Fruit fly (Drosophila melanogaster) whole organism, embryonic: ENCODE results near the gene Abca3.

Source experiments
- Aef1 ChIP-seq: fragments of 200-800 bp; sonication (Bioruptor generic); IDR thresholded peaks from 3 replicates; pipeline ENCODE4 v1.3.6; 2022; ENCODE audit warnings: missing biosample characterization, missing genetic modification characterization
- CG1024 ChIP-seq: fragments of 200-800 bp; sonication (Bioruptor generic); IDR thresholded peaks from 2 replicates; pipeline ENCODE4 v1.3.6; 2022; ENCODE audit warnings: missing biosample characterization, missing genetic modification characterization
- CG10366 ChIP-seq: fragments of 200-800 bp; sonication (Bioruptor generic); IDR thresholded peaks from 2 replicates; pipeline ENCODE4 v1.3.6; 2022; ENCODE audit warnings: missing biosample characterization, missing genetic modification characterization
- CG10543 ChIP-seq: fragments of 200-800 bp; sonication (Bioruptor generic); optimal IDR thresholded peaks from 3 replicates; lab custom pipeline; 2017; ENCODE audit warnings: missing biosample characterization, mild to moderate bottlenecking, missing genetic modification characterization, moderate library complexity
- CG12744 ChIP-seq: fragments of 200-800 bp; sonication (Bioruptor generic); optimal IDR thresholded peaks from 2 replicates; lab custom pipeline; 2016; ENCODE audit warnings: missing biosample characterization, missing genetic modification characterization
- CG1529 ChIP-seq: fragments of 200-800 bp; sonication (Bioruptor generic); optimal IDR thresholded peaks from 3 replicates; lab custom pipeline; 2018; ENCODE audit warnings: missing biosample characterization, missing genetic modification characterization
- CG15479 ChIP-seq: fragments of 200-800 bp; sonication (Bioruptor generic); optimal IDR thresholded peaks from 3 replicates; lab custom pipeline; 2019; ENCODE audit warnings: missing biosample characterization, mild to moderate bottlenecking, missing genetic modification characterization, moderate library complexity
- CG1602 ChIP-seq: fragments of 200-800 bp; sonication (Bioruptor generic); optimal IDR thresholded peaks from 3 replicates; lab custom pipeline; 2016; ENCODE audit warnings: missing biosample characterization, missing genetic modification characterization
- CG2875 ChIP-seq: fragments of 200-800 bp; sonication (Bioruptor generic); optimal IDR thresholded peaks from 2 replicates; lab custom pipeline; 2017; ENCODE audit warnings: missing biosample characterization, mild to moderate bottlenecking, missing genetic modification characterization, missing genetic modification reagents
- CG30403 ChIP-seq: fragments of 200-800 bp; sonication (Bioruptor generic); optimal IDR thresholded peaks from 3 replicates; lab custom pipeline; 2016; ENCODE audit warnings: missing biosample characterization, missing genetic modification characterization
- CG32767 ChIP-seq: fragments of 200-800 bp; sonication (Bioruptor generic); IDR thresholded peaks from 2 replicates; pipeline ENCODE4 v1.3.6; 2022; ENCODE audit warnings: missing biosample characterization, missing genetic modification characterization
- CG32772 ChIP-seq: fragments of 200-800 bp; sonication (Bioruptor generic); IDR thresholded peaks from 2 replicates; pipeline ENCODE4 v1.3.6; 2022; ENCODE audit warnings: missing biosample characterization, missing genetic modification characterization
- CG4404 ChIP-seq: fragments of 200-800 bp; sonication (Bioruptor generic); IDR thresholded peaks from 2 replicates; pipeline ENCODE4 v1.3.6; 2022; ENCODE audit warnings: missing biosample characterization, missing genetic modification characterization
- CG4854 ChIP-seq: fragments of 200-800 bp; sonication (Bioruptor generic); optimal IDR thresholded peaks from 2 replicates; lab custom pipeline; 2016; ENCODE audit warnings: missing biosample characterization, missing genetic modification characterization, inconsistent platforms
- CG7357 ChIP-seq: fragments of 200-800 bp; sonication (Bioruptor generic); IDR thresholded peaks from 3 replicates; pipeline ENCODE4 v1.3.6; 2022; ENCODE audit warnings: missing biosample characterization, missing genetic modification characterization
- CG7745 ChIP-seq: fragments of 200-800 bp; sonication (Bioruptor generic); optimal IDR thresholded peaks from 2 replicates; lab custom pipeline; 2018; ENCODE audit warnings: missing biosample characterization, mild to moderate bottlenecking, missing genetic modification characterization, moderate library complexity
- CG7987 ChIP-seq: fragments of 200-800 bp; sonication (Bioruptor generic); optimal IDR thresholded peaks from 2 replicates; lab custom pipeline; 2018; ENCODE audit warnings: missing biosample characterization, mild to moderate bottlenecking, missing genetic modification characterization, moderate library complexity
- Dip3 ChIP-seq: fragments of 200-800 bp; sonication (Bioruptor generic); optimal IDR thresholded peaks from 3 replicates; lab custom pipeline; 2016; ENCODE audit warnings: missing biosample characterization, missing genetic modification characterization
- Doc3 ChIP-seq: fragments of 200-800 bp; sonication (Bioruptor generic); IDR thresholded peaks from 3 replicates; pipeline ENCODE4 v1.3.6; 2022; ENCODE audit warnings: missing biosample characterization, missing genetic modification characterization; ENCODE audit not compliant: partially characterized antibody
- Fer1 ChIP-seq: fragments of 200-800 bp; sonication (Bioruptor generic); optimal IDR thresholded peaks from 2 replicates; lab custom pipeline; 2017; ENCODE audit warnings: missing biosample characterization, mild to moderate bottlenecking, missing genetic modification characterization
- HmgZ ChIP-seq: fragments of 200-800 bp; sonication (Bioruptor generic); optimal IDR thresholded peaks from 2 replicates; lab custom pipeline; 2018; ENCODE audit warnings: missing biosample characterization, mild to moderate bottlenecking, missing genetic modification characterization
- Hr3 ChIP-seq: fragments of 200-800 bp; sonication (Bioruptor generic); optimal IDR thresholded peaks from 3 replicates; lab custom pipeline; 2016; ENCODE audit warnings: missing biosample characterization, missing genetic modification characterization
- Lhr ChIP-seq: fragments of 200-800 bp; sonication (Bioruptor generic); optimal IDR thresholded peaks from 3 replicates; lab custom pipeline; 2017; ENCODE audit warnings: mild to moderate bottlenecking, missing biosample characterization, missing genetic modification reagents, missing genetic modification characterization
- MTF-1 ChIP-seq: fragments of 200-800 bp; sonication (Bioruptor generic); optimal IDR thresholded peaks from 2 replicates; lab custom pipeline; 2018; ENCODE audit warnings: missing biosample characterization, mild to moderate bottlenecking, missing genetic modification characterization, borderline replicate concordance
- Opbp ChIP-seq: fragments of 200-800 bp; sonication (Bioruptor generic); IDR thresholded peaks from 3 replicates; pipeline ENCODE4 v1.3.6; 2022; ENCODE audit warnings: missing biosample characterization, missing genetic modification characterization; ENCODE audit not compliant: partially characterized antibody
- Ptx1 ChIP-seq: fragments of 200-800 bp; sonication (Bioruptor generic); IDR thresholded peaks from 2 replicates; pipeline ENCODE4 v1.3.6; 2022; ENCODE audit warnings: missing biosample characterization, missing genetic modification characterization
- Ssrp ChIP-seq: fragments of 200-800 bp; sonication (Bioruptor generic); optimal IDR thresholded peaks from 2 replicates; lab custom pipeline; 2018; ENCODE audit warnings: missing biosample characterization, mild to moderate bottlenecking, missing genetic modification characterization, moderate library complexity
- al ChIP-seq: fragments of 200-800 bp; sonication (Bioruptor generic); IDR thresholded peaks from 2 replicates; pipeline ENCODE4 v1.3.6; 2022; ENCODE audit warnings: missing biosample characterization, missing genetic modification characterization
- bsh ChIP-seq, 2 experiments: fragments of 200-800 bp; sonication (Bioruptor generic); optimal IDR thresholded peaks; 2 replicates each; lab custom pipeline; 2017 to 2018; ENCODE audit warnings: mild to moderate bottlenecking in 2 of 2, missing biosample characterization in 2 of 2, missing genetic modification characterization in 2 of 2, moderate library complexity in 1 of 2
- chm ChIP-seq: fragments of 200-800 bp; sonication (Bioruptor generic); IDR thresholded peaks from 2 replicates; pipeline ENCODE4 v1.3.6; 2022; ENCODE audit warnings: missing biosample characterization, missing genetic modification characterization
- da ChIP-seq: fragments of 200-800 bp; sonication (Bioruptor generic); optimal IDR thresholded peaks from 2 replicates; lab custom pipeline; 2016; ENCODE audit warnings: missing biosample characterization, missing genetic modification characterization
- dimm ChIP-seq: fragments of 200-800 bp; sonication (Bioruptor generic); IDR thresholded peaks from 2 replicates; pipeline ENCODE4 v1.3.6; 2022; ENCODE audit warnings: missing biosample characterization, missing genetic modification characterization
- fd3F ChIP-seq: fragments of 200-800 bp; sonication (Bioruptor generic); optimal IDR thresholded peaks from 2 replicates; lab custom pipeline; 2018; ENCODE audit warnings: missing biosample characterization, mild to moderate bottlenecking, missing genetic modification characterization, moderate library complexity
- fd96Cb ChIP-seq: fragments of 200-800 bp; sonication (Bioruptor generic); optimal IDR thresholded peaks from 2 replicates; lab custom pipeline; 2018; ENCODE audit warnings: missing biosample characterization, mild to moderate bottlenecking, missing genetic modification characterization, moderate library complexity
- gcm ChIP-seq: fragments of 200-800 bp; sonication (Bioruptor generic); optimal IDR thresholded peaks from 2 replicates; lab custom pipeline; 2019; ENCODE audit warnings: missing biosample characterization, mild to moderate bottlenecking, missing genetic modification characterization, moderate library complexity
- h ChIP-seq: fragments of >200 bp; optimal IDR thresholded peaks from 2 replicates; lab custom pipeline; 2017
- ken ChIP-seq: fragments of 200-800 bp; sonication (Bioruptor generic); IDR thresholded peaks from 3 replicates; pipeline ENCODE4 v1.3.6; 2022; ENCODE audit warnings: missing biosample characterization, missing genetic modification characterization
- klu ChIP-seq: fragments of 200-800 bp; sonication (Bioruptor generic); IDR thresholded peaks from 2 replicates; pipeline ENCODE4 v1.3.6; 2022; ENCODE audit warnings: missing biosample characterization, missing genetic modification characterization
- lmd ChIP-seq: fragments of 200-800 bp; sonication (Bioruptor generic); IDR thresholded peaks from 2 replicates; pipeline ENCODE4 v1.3.6; 2022; ENCODE audit warnings: missing biosample characterization, missing genetic modification characterization
- nau ChIP-seq: fragments of 200-800 bp; sonication (Bioruptor generic); optimal IDR thresholded peaks from 3 replicates; lab custom pipeline; 2017; ENCODE audit warnings: missing biosample characterization, mild to moderate bottlenecking, missing genetic modification characterization, missing genetic modification reagents
- sc ChIP-seq, 3 experiments: fragments of >200 bp in 2 of 3; fragments of 200-800 bp in 1 of 3; sonication (Bioruptor generic) in 1 of 3; optimal IDR thresholded peaks; 2 replicates in 2 of 3; 3 replicates in 1 of 3; lab custom pipeline; 2017; ENCODE audit warnings: mild to moderate bottlenecking in 1 of 3, missing biosample characterization in 1 of 3, missing genetic modification characterization in 1 of 3, missing genetic modification reagents in 1 of 3
- scrt ChIP-seq: fragments of 200-800 bp; sonication (Bioruptor generic); optimal IDR thresholded peaks from 2 replicates; lab custom pipeline; 2018; ENCODE audit warnings: missing biosample characterization, mild to moderate bottlenecking, missing genetic modification characterization, moderate library complexity
- sens-2 ChIP-seq: fragments of 200-800 bp; sonication (Bioruptor generic); IDR thresholded peaks from 2 replicates; pipeline ENCODE4 v1.3.6; 2022; ENCODE audit warnings: missing biosample characterization, missing genetic modification characterization
- so ChIP-seq: fragments of 200-800 bp; sonication (Bioruptor generic); IDR thresholded peaks from 3 replicates; pipeline ENCODE4 v1.3.6; 2022; ENCODE audit warnings: missing biosample characterization, missing genetic modification characterization
- tgo ChIP-seq: fragments of 200-800 bp; sonication (Bioruptor generic); IDR thresholded peaks from 3 replicates; pipeline ENCODE4 v1.3.6; 2022; ENCODE audit warnings: missing biosample characterization, missing genetic modification characterization
- trh ChIP-seq: fragments of 200-800 bp; sonication (Bioruptor generic); optimal IDR thresholded peaks from 2 replicates; lab custom pipeline; 2016; ENCODE audit warnings: missing biosample characterization, missing genetic modification characterization
- usp ChIP-seq: fragments of >200 bp; optimal IDR thresholded peaks from 2 replicates; lab custom pipeline; 2017; ENCODE audit warnings: missing biosample characterization, missing genetic modification characterization
- vfl ChIP-seq: fragments of 200-800 bp; sonication (Bioruptor generic); optimal IDR thresholded peaks from 2 replicates; lab custom pipeline; 2016; ENCODE audit warnings: missing biosample characterization, missing genetic modification characterization
- wdn ChIP-seq: fragments of 200-800 bp; sonication (Bioruptor generic); IDR thresholded peaks from 2 replicates; pipeline ENCODE4 v1.3.6; 2022; ENCODE audit warnings: missing biosample characterization, missing genetic modification characterization
- zf30C ChIP-seq: fragments of 200-800 bp; sonication (Bioruptor generic); optimal IDR thresholded peaks from 3 replicates; lab custom pipeline; 2018; ENCODE audit warnings: missing biosample characterization, mild to moderate bottlenecking, missing genetic modification characterization
- zfh2 ChIP-seq: fragments of 200-800 bp; sonication (Bioruptor generic); optimal IDR thresholded peaks from 2 replicates; lab custom pipeline; 2016; ENCODE audit warnings: missing biosample characterization, missing genetic modification characterization

The Abca3 gene

DNA sequence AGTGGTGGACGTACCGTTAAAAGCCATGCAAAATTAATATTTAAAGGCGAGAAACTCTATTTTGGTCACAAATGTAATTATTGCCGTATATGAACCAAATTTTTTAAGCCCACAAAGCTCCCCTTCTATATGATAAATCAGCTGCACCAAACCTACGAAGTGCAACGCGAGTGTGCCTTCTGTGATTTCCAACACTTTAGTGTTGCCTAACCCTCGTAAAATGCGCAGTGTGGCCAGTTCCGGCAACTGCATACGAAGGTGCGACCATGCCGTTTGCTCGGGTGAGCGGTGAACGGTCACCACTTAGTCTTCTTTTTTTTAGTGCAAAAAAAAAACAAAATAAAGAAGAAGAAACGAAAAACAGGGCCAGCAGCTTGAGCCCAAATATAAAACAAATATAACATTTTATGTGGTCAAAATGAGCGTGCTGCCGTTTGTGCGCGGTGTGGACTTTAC, 33.0 kb upstream of the Abca3 start, which contains the start of the genes tty and fliI (continued):
- TF ChIP-seq klu (GFP tag; lab: Robert Waterston, UW) = peak; percentile 85
- TF ChIP-seq zf30C = no peak
- TF ChIP-seq CG12744 (GFP tag; lab: Kevin White, UChicago) = peak; percentile 42
- no peak for TF ChIP-seq nau
- TF ChIP-seq CG30403 (GFP tag; lab: Kevin White, UChicago) = peak; percentile 81
- TF ChIP-seq chm (GFP tag; lab: Robert Waterston, UW) = peak; percentile 91
- peak; percentile 80 for TF ChIP-seq CG1602 (GFP tag; lab: Kevin White, UChicago)
- TF ChIP-seq gcm (GFP tag; lab: Kevin White, UChicago) = peak; percentile 23
- peak; percentile 89 for TF ChIP-seq tgo
- peak; percentile 93 for TF ChIP-seq CG32772
- peak; percentile 94 for TF ChIP-seq Ptx1 (GFP tag; lab: Robert Waterston, UW)
- peak; percentile 90 for TF ChIP-seq CG10366 (GFP tag; lab: Robert Waterston, UW)
- TF ChIP-seq h = no peak
- peak; percentile 58 for TF ChIP-seq CG1529 (GFP tag; lab: Kevin White, UChicago)
- peak; percentile 40 for TF ChIP-seq scrt (GFP tag; lab: Kevin White, UChicago)
- TF ChIP-seq CG4854 (GFP tag; lab: Kevin White, UChicago) = peak; percentile 72
- TF ChIP-seq so (GFP tag; lab: Robert Waterston, UW) = peak; percentile 74; the same call in 2 of the 3 replicates
- peak; percentile 75 for TF ChIP-seq CG7357
- no peak for TF ChIP-seq CG15479 (GFP tag; lab: Kevin White, UChicago)
- peak; percentile 10 for TF ChIP-seq trh (GFP tag; lab: Kevin White, UChicago)
- TF ChIP-seq CG10543 (GFP tag; lab: Kevin White, UChicago) = peak; percentile 37
- peak; percentile 90 for TF ChIP-seq lmd (GFP tag; lab: Robert Waterston, UW)
- peak; percentile 86 for TF ChIP-seq Dip3 (GFP tag; lab: Kevin White, UChicago)
- TF ChIP-seq Lhr = peak; percentile 88
- peak; percentile 69 for TF ChIP-seq CG7987 (GFP tag; lab: Kevin White, UChicago)
- TF ChIP-seq Ssrp = peak; percentile 65
- TF ChIP-seq fd3F (GFP tag; lab: Kevin White, UChicago) = peak; percentile 67
- TF ChIP-seq Doc3 (GFP tag; lab: Robert Waterston, UW) = 0 out of 3 replicates have a peak, but pooled peaks have one; percentile 17
- peak; percentile 74 for TF ChIP-seq CG32767 (GFP tag; lab: Robert Waterston, UW)
- TF ChIP-seq bsh (GFP tag; optimal IDR thresholded peaks at IDR 0.05; lab: Kevin White, UChicago) = peak; percentile 75 to 96
- TF ChIP-seq sc (optimal IDR thresholded peaks at IDR 0.05; lab: Kevin White, UChicago) = no peak
- peak; percentile 62 for TF ChIP-seq sc (GFP tag; optimal IDR thresholded peaks at IDR 0.05; lab: Kevin White, UChicago)
- TF ChIP-seq Hr3 = peak; percentile 77
- TF ChIP-seq MTF-1 (GFP tag; lab: Kevin White, UChicago) = no peak
- TF ChIP-seq fd96Cb (tag; lab: Kevin White, UChicago) = peak; percentile 71
- TF ChIP-seq CG7745 = no peak
- TF ChIP-seq usp (GFP tag; lab: Kevin White, UChicago) = no peak
- TF ChIP-seq Opbp (GFP tag; lab: Robert Waterston, UW) = peak; percentile 65
- TF ChIP-seq vfl (GFP tag; lab: Kevin White, UChicago) = peak; percentile 70
- peak; percentile 86 for TF ChIP-seq al (GFP tag; lab: Robert Waterston, UW)
- TF ChIP-seq ken (GFP tag; lab: Robert Waterston, UW) = peak; percentile 90
- peak; percentile 72 for TF ChIP-seq CG1024 (GFP tag; lab: Robert Waterston, UW)
- peak; percentile 72 for TF ChIP-seq sens-2 (GFP tag; lab: Robert Waterston, UW)
- peak; percentile 91 for TF ChIP-seq Aef1 (GFP tag; lab: Robert Waterston, UW)
- peak; percentile 54 for TF ChIP-seq dimm (GFP tag; lab: Robert Waterston, UW)
- peak; percentile 83 for TF ChIP-seq CG4404 (GFP tag; lab: Robert Waterston, UW)
- TF ChIP-seq HmgZ = peak; percentile 81
- peak; percentile 43 for TF ChIP-seq CG2875 (GFP tag; lab: Kevin White, UChicago)
- peak; percentile 18 for TF ChIP-seq da
- TF ChIP-seq Fer1 (GFP tag; lab: Kevin White, UChicago) = peak; percentile 61
- TF ChIP-seq zfh2 (GFP tag; lab: Kevin White, UChicago) = peak; percentile 90
- peak; percentile 78 for TF ChIP-seq wdn (GFP tag; lab: Robert Waterston, UW)
